Worm (Caenorhabditis elegans) whole organism, L3 larva: ENCODE measurements around the gene W02H5.2.
A peak's percentile ranks its signal among the peaks of the same experiment; 100 is the strongest.

ENCODE experiments used
- ZK546.5 ChIP-seq: sonication (generic microtip); optimal IDR thresholded peaks from 2 replicates; lab custom pipeline; 2017; ENCODE audit warnings: missing biosample characterization, missing genetic modification characterization
- aly-2 ChIP-seq: fragments of 150-350 bp; optimal IDR thresholded peaks from 2 replicates; lab custom pipeline; 2014; ENCODE audit warnings: missing biosample characterization, missing genetic modification characterization
- ama-1 ChIP-seq: fragments of 150-350 bp; optimal IDR thresholded peaks from 2 replicates; lab custom pipeline; 2018
- ceh-28 ChIP-seq: fragments of 150-350 bp; optimal IDR thresholded peaks from 2 replicates; lab custom pipeline; 2014; ENCODE audit warnings: missing biosample characterization, missing genetic modification reagents, missing genetic modification characterization
- ceh-82 ChIP-seq: fragments of 150-350 bp; optimal IDR thresholded peaks from 2 replicates; lab custom pipeline; 2014; ENCODE audit warnings: missing biosample characterization, missing genetic modification characterization
- ceh-9 ChIP-seq: sonication (generic microtip); optimal IDR thresholded peaks from 2 replicates; lab custom pipeline; 2018; ENCODE audit warnings: missing biosample characterization, missing genetic modification characterization
- daf-12 ChIP-seq: fragments of 150-350 bp; optimal IDR thresholded peaks from 2 replicates; lab custom pipeline; 2014; ENCODE audit warnings: missing biosample characterization, missing genetic modification reagents, missing genetic modification characterization
- egl-27 ChIP-seq: sonication (generic microtip); optimal IDR thresholded peaks from 4 replicates; lab custom pipeline; 2017; ENCODE audit warnings: missing biosample characterization, missing genetic modification reagents, missing genetic modification characterization
- egl-5 ChIP-seq: fragments of 150-350 bp; optimal IDR thresholded peaks from 2 replicates; lab custom pipeline; 2017; ENCODE audit warnings: missing biosample characterization, missing genetic modification reagents, missing genetic modification characterization, inconsistent platforms
- elt-1 ChIP-seq: fragments of 150-350 bp; optimal IDR thresholded peaks from 2 replicates; lab custom pipeline; 2014; ENCODE audit warnings: missing biosample characterization, missing genetic modification characterization
- elt-2 ChIP-seq: sonication (generic microtip); optimal IDR thresholded peaks from 2 replicates; lab custom pipeline; 2016; ENCODE audit warnings: missing genetic modification reagents, mild to moderate bottlenecking, missing genetic modification characterization, missing compliant biosample characterization
- eor-1 ChIP-seq, 2 experiments: fragments of 150-350 bp; optimal IDR thresholded peaks; 2 replicates each; lab custom pipeline; 2014 to 2018; ENCODE audit warnings: missing biosample characterization in 2 of 2, missing genetic modification characterization in 2 of 2
- fkh-10 ChIP-seq: sonication (generic microtip); optimal IDR thresholded peaks from 2 replicates; lab custom pipeline; 2017; ENCODE audit warnings: missing biosample characterization, missing genetic modification reagents, missing genetic modification characterization
- fkh-2 ChIP-seq: fragments of 150-350 bp; optimal IDR thresholded peaks from 2 replicates; lab custom pipeline; 2014; ENCODE audit warnings: missing biosample characterization, missing genetic modification reagents, missing genetic modification characterization
- hmg-11 ChIP-seq: sonication (generic microtip); optimal IDR thresholded peaks from 2 replicates; lab custom pipeline; 2016; ENCODE audit warnings: missing genetic modification characterization, missing compliant biosample characterization
- lin-15B ChIP-seq: fragments of 150-350 bp; optimal IDR thresholded peaks from 2 replicates; lab custom pipeline; 2014; ENCODE audit warnings: missing biosample characterization, missing genetic modification characterization
- lin-39 ChIP-seq: fragments of 150-350 bp; optimal IDR thresholded peaks from 2 replicates; lab custom pipeline; 2018; ENCODE audit warnings: missing biosample characterization, missing genetic modification reagents, missing genetic modification characterization
- lsy-12 ChIP-seq: sonication (generic microtip); optimal IDR thresholded peaks from 2 replicates; lab custom pipeline; 2016; ENCODE audit warnings: mild to moderate bottlenecking, missing genetic modification characterization, missing compliant biosample characterization
- mml-1 ChIP-seq: fragments of 150-350 bp; sonication (generic microtip); optimal IDR thresholded peaks from 3 replicates; lab custom pipeline; 2014; ENCODE audit warnings: missing biosample characterization, missing genetic modification characterization
- nfya-1 ChIP-seq: sonication (generic microtip); optimal IDR thresholded peaks from 2 replicates; lab custom pipeline; 2017; ENCODE audit warnings: missing genetic modification characterization, mild to moderate bottlenecking, missing compliant biosample characterization, antibody characterized with exemption, moderate library complexity; ENCODE audit not compliant: insufficient read depth
- nhr-12 ChIP-seq: fragments of 150-350 bp; optimal IDR thresholded peaks from 2 replicates; lab custom pipeline; 2014; ENCODE audit warnings: missing biosample characterization, missing genetic modification characterization
- nhr-23 ChIP-seq: fragments of 150-350 bp; optimal IDR thresholded peaks from 2 replicates; lab custom pipeline; 2014; ENCODE audit warnings: missing biosample characterization, missing genetic modification reagents, missing genetic modification characterization
- nhr-237 ChIP-seq: fragments of 150-350 bp; optimal IDR thresholded peaks from 2 replicates; lab custom pipeline; 2014; ENCODE audit warnings: missing biosample characterization, missing genetic modification characterization
- nhr-28 ChIP-seq: fragments of 150-350 bp; optimal IDR thresholded peaks from 2 replicates; lab custom pipeline; 2014; ENCODE audit warnings: missing biosample characterization, missing genetic modification characterization
- nhr-43 ChIP-seq: sonication (generic microtip); optimal IDR thresholded peaks from 2 replicates; lab custom pipeline; 2016; ENCODE audit warnings: mild to moderate bottlenecking, missing genetic modification characterization, missing compliant biosample characterization; ENCODE audit not compliant: poor library complexity, severe bottlenecking
- nhr-67 ChIP-seq: fragments of 150-350 bp; optimal IDR thresholded peaks from 2 replicates; lab custom pipeline; 2014; ENCODE audit warnings: missing biosample characterization, missing genetic modification characterization
- nhr-76 ChIP-seq: fragments of 150-350 bp; sonication (generic microtip); optimal IDR thresholded peaks from 5 replicates; lab custom pipeline; 2014; ENCODE audit warnings: missing biosample characterization, missing genetic modification characterization
- nhr-77 ChIP-seq: fragments of 150-350 bp; optimal IDR thresholded peaks from 2 replicates; lab custom pipeline; 2014; ENCODE audit warnings: missing biosample characterization, missing genetic modification characterization
- pha-4 ChIP-seq: fragments of 150-350 bp; optimal IDR thresholded peaks from 2 replicates; lab custom pipeline; 2014; ENCODE audit warnings: missing biosample characterization, missing genetic modification reagents, missing genetic modification characterization
- pqm-1 ChIP-seq: fragments of 150-350 bp; optimal IDR thresholded peaks from 2 replicates; lab custom pipeline; 2017; ENCODE audit warnings: missing biosample characterization, missing genetic modification characterization, inconsistent platforms
- sea-2 ChIP-seq: fragments of 150-350 bp; sonication (generic microtip); optimal IDR thresholded peaks from 4 replicates; lab custom pipeline; 2014; ENCODE audit warnings: missing biosample characterization, missing genetic modification reagents, missing genetic modification characterization
- snpc-4 ChIP-seq: fragments of 150-350 bp; optimal IDR thresholded peaks from 2 replicates; lab custom pipeline; 2014; ENCODE audit warnings: missing biosample characterization, missing genetic modification characterization
- tbx-2 ChIP-seq: sonication (generic microtip); optimal IDR thresholded peaks from 2 replicates; lab custom pipeline; 2016; ENCODE audit warnings: mild to moderate bottlenecking, missing genetic modification characterization, missing compliant biosample characterization
- unc-39 ChIP-seq: sonication (generic microtip); optimal IDR thresholded peaks from 4 replicates; lab custom pipeline; 2017; ENCODE audit warnings: missing biosample characterization, missing genetic modification characterization
- unc-62 ChIP-seq: fragments of 150-350 bp; sonication (generic microtip); optimal IDR thresholded peaks from 4 replicates; lab custom pipeline; 2014; ENCODE audit warnings: missing biosample characterization, missing genetic modification reagents, missing genetic modification characterization
- ztf-11 ChIP-seq: fragments of 150-350 bp; optimal IDR thresholded peaks from 2 replicates; lab custom pipeline; 2014; ENCODE audit warnings: missing biosample characterization, missing genetic modification characterization
- ztf-4 ChIP-seq: fragments of 150-350 bp; optimal IDR thresholded peaks from 2 replicates; lab custom pipeline; 2014; ENCODE audit warnings: missing biosample characterization, missing genetic modification characterization

W02H5.2 gene

DNA sequence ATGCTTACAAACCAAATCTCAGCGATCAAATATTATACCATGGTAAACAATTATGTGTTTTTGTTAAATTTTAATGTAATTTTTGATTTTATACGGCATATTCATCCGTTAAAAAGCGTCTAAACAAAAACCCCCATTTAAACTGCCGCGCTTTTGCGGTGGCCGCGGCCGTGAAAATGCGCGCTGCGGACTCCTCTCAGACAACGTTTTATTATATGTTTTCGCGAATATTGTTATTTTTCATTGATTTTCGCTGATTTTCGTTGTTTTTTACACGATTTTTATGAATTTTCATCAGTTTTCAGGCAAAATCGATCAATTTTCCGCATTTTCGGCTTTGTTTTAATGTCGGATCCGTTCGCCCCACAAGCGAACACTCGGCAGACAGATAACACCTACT is 590 bp upstream of the W02H5.2 start, which contains the start of gene W02H5.19 (continued):
- no peak for TF ChIP-seq eor-1 (tag; optimal IDR thresholded peaks at IDR 0.05; lab: Kevin White, UChicago)
- no peak for TF ChIP-seq ama-1 (lab: Kevin White, UChicago)
- TF ChIP-seq unc-62 (GFP tag; lab: Kevin White, UChicago), result no peak
- no peak for TF ChIP-seq ztf-4 (tag; lab: Kevin White, UChicago)
- TF ChIP-seq tbx-2 (tag; lab: Kevin White, UChicago), result no peak
- TF ChIP-seq daf-12 (tag; lab: Kevin White, UChicago), result no peak
- no peak for TF ChIP-seq ZK546.5
- TF ChIP-seq ceh-82 (tag; lab: Kevin White, UChicago), result no peak
- no peak for TF ChIP-seq nhr-76
- peak; percentile 59 for TF ChIP-seq snpc-4 (tag; lab: Kevin White, UChicago)
- no peak for TF ChIP-seq fkh-10 (GFP tag; lab: Kevin White, UChicago)
- TF ChIP-seq nhr-43 (tag; lab: Kevin White, UChicago), result peak; percentile 93
- no peak for TF ChIP-seq elt-1 (tag; lab: Kevin White, UChicago)
- no peak for TF ChIP-seq egl-27 (tag; lab: Kevin White, UChicago)
- TF ChIP-seq nhr-28, result no peak
- TF ChIP-seq nfya-1 (tag; lab: Kevin White, UChicago), result peak; percentile 77
- TF ChIP-seq nhr-237, result no peak
- peak; percentile 17 for TF ChIP-seq pqm-1
- no peak for TF ChIP-seq egl-5 (tag; lab: Kevin White, UChicago)
- TF ChIP-seq sea-2 (GFP tag; lab: Kevin White, UChicago), result no peak
- peak; percentile 51 for TF ChIP-seq nhr-77 (tag; lab: Kevin White, UChicago)
- TF ChIP-seq fkh-2 (tag; lab: Kevin White, UChicago), result no peak
- no peak for TF ChIP-seq nhr-67 (tag; lab: Kevin White, UChicago)
- TF ChIP-seq ceh-9 (tag; lab: Kevin White, UChicago), result no peak
- TF ChIP-seq, all 47 proteins: peak for 15

DNA sequence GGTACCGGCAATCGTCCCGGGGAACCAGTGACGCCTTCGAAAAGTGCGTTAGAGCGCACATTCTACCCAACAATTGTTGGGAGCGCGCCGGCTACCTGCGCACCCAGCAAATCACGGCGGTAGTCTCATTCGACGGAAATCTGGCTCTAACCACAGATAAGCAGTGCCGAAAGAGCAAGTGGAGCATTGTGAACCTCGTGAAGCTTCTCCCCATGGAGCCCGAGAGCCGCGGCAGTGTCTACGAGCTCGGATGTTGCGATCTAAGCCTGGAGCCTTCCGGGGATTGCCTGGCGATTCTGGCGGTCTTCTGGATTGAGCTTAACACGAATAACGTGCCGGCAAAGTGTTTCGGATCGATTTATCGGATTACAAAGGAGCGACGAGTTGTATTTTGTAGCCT is 371 bp downstream of the W02H5.2 start:
- TF ChIP-seq lin-15B (tag; lab: Kevin White, UChicago) (no peak), elt-2 (tag; lab: Kevin White, UChicago) (no peak), tbx-2 (tag; lab: Kevin White, UChicago) (no peak), aly-2 (no peak), pha-4 (tag; lab: Kevin White, UChicago) (no peak), ztf-4 (tag; lab: Kevin White, UChicago) (no peak), ztf-11 (tag; lab: Kevin White, UChicago) (no peak), nhr-237 (no peak), ceh-9 (tag; lab: Kevin White, UChicago) (no peak), lsy-12 (tag; lab: Kevin White, UChicago) (no peak), snpc-4 (tag; lab: Kevin White, UChicago) (no peak), unc-62 (GFP tag; lab: Kevin White, UChicago) (no peak), unc-39 (no peak), fkh-2 (tag; lab: Kevin White, UChicago) (no peak), pqm-1 (no peak)

DNA sequence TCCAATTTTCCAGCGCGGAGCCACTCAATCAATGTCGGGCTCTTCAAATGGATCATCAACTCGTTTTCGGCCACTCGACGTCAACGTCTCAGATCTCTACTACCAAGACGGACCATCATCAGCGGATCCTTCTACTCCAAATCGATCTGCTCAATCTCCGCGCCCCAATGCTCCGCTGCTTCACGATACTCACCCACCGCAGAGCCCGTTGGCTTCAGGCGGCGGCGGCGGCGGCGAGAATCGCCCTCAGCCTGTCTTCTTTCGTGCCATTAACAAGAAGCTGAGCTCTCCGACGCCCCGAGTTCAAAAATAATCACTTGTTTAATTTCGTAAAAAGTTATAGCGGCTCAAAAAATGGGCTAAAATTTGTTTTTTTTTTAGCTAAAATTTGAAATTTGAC is 6.9 kb downstream of the W02H5.2 start:
- no peak for TF ChIP-seq ztf-11 (tag; lab: Kevin White, UChicago)
- no peak for TF ChIP-seq ceh-28 (tag; lab: Kevin White, UChicago)
- no peak for TF ChIP-seq nhr-12
- no peak for TF ChIP-seq mml-1 (tag; lab: Kevin White, UChicago)
- no peak for TF ChIP-seq nhr-67 (tag; lab: Kevin White, UChicago)
- TF ChIP-seq nhr-43 (tag; lab: Kevin White, UChicago), result no peak
- TF ChIP-seq nhr-76, result no peak
- no peak for TF ChIP-seq hmg-11 (tag; lab: Kevin White, UChicago)
- TF ChIP-seq nhr-23 (tag; lab: Kevin White, UChicago), result no peak
- no peak for TF ChIP-seq elt-2 (tag; lab: Kevin White, UChicago)
- TF ChIP-seq eor-1 (tag; optimal IDR thresholded peaks at IDR 0.05; lab: Kevin White, UChicago), result no peak
- no peak for TF ChIP-seq lin-39 (tag; lab: Kevin White, UChicago)
